Fruit fly (Drosophila melanogaster) whole organism, prepupa: Measurements from ENCODE around the gene CG31792.
A peak's percentile ranks its signal among the peaks of the same experiment; 100 is the strongest.

Experiments used
- Blimp-1 ChIP-seq: fragments of 200-800 bp; sonication (Bioruptor generic); optimal IDR thresholded peaks from 3 replicates; lab custom pipeline; 2017; ENCODE audit warnings: missing biosample characterization, missing genetic modification characterization, mild to moderate bottlenecking, moderate library complexity, missing genetic modification reagents
- CG11294 ChIP-seq: fragments of 200-800 bp; sonication (Bioruptor generic); IDR thresholded peaks from 2 replicates; pipeline ENCODE4 v1.3.6; 2022; ENCODE audit warnings: missing biosample characterization, missing genetic modification characterization
- CG11762 ChIP-seq: fragments of 200-800 bp; sonication (Bioruptor generic); optimal IDR thresholded peaks from 3 replicates; lab custom pipeline; 2016; ENCODE audit warnings: missing biosample characterization, missing genetic modification characterization; ENCODE audit not compliant: insufficient read depth
- CG11902 ChIP-seq: fragments of 200-800 bp; sonication (Bioruptor generic); optimal IDR thresholded peaks from 3 replicates; lab custom pipeline; 2016; ENCODE audit warnings: missing biosample characterization, missing genetic modification characterization
- CG15336 ChIP-seq: fragments of 200-800 bp; sonication (Bioruptor generic); IDR thresholded peaks from 2 replicates; pipeline ENCODE4 v1.3.6; 2022; ENCODE audit warnings: missing biosample characterization, missing genetic modification characterization
- CG16779 ChIP-seq: fragments of 200-800 bp; sonication (Bioruptor generic); optimal IDR thresholded peaks from 3 replicates; lab custom pipeline; 2017; ENCODE audit warnings: missing biosample characterization, mild to moderate bottlenecking, missing genetic modification characterization
- CG31627 ChIP-seq: fragments of 200-800 bp; sonication (Bioruptor generic); optimal IDR thresholded peaks from 3 replicates; lab custom pipeline; 2016; ENCODE audit warnings: missing biosample characterization, missing genetic modification characterization
- CG32006 ChIP-seq: fragments of 200-800 bp; sonication (Bioruptor generic); optimal IDR thresholded peaks from 3 replicates; lab custom pipeline; 2017; ENCODE audit warnings: missing biosample characterization, mild to moderate bottlenecking, missing genetic modification characterization
- CG34406 ChIP-seq: fragments of 200-800 bp; sonication (Bioruptor generic); optimal IDR thresholded peaks from 3 replicates; lab custom pipeline; 2016; ENCODE audit warnings: missing biosample characterization, missing genetic modification characterization
- CG3919 ChIP-seq: fragments of 200-800 bp; sonication (Bioruptor generic); optimal IDR thresholded peaks from 3 replicates; lab custom pipeline; 2016; ENCODE audit warnings: missing biosample characterization, missing genetic modification characterization
- CG4318 ChIP-seq: fragments of 200-800 bp; sonication (Bioruptor generic); optimal IDR thresholded peaks from 3 replicates; lab custom pipeline; 2017; ENCODE audit warnings: missing biosample characterization, mild to moderate bottlenecking, missing genetic modification characterization
- CG6163 ChIP-seq: fragments of 200-800 bp; sonication (Bioruptor generic); IDR thresholded peaks from 3 replicates; pipeline ENCODE4 v1.3.6; 2022; ENCODE audit warnings: missing biosample characterization, missing genetic modification characterization
- CG6276 ChIP-seq: fragments of 200-800 bp; sonication (Bioruptor generic); optimal IDR thresholded peaks from 2 replicates; lab custom pipeline; 2017; ENCODE audit warnings: missing biosample characterization, mild to moderate bottlenecking, missing genetic modification characterization
- CG6792 ChIP-seq: fragments of 200-800 bp; sonication (Bioruptor generic); optimal IDR thresholded peaks from 3 replicates; lab custom pipeline; 2016; ENCODE audit warnings: missing biosample characterization, missing genetic modification characterization
- CG6808 ChIP-seq: fragments of 200-800 bp; sonication (Bioruptor generic); optimal IDR thresholded peaks from 3 replicates; lab custom pipeline; 2017; ENCODE audit warnings: missing biosample characterization, missing genetic modification characterization, mild to moderate bottlenecking, moderate library complexity, missing genetic modification reagents
- CG6854 ChIP-seq: fragments of 200-800 bp; sonication (Bioruptor generic); optimal IDR thresholded peaks from 2 replicates; lab custom pipeline; 2017; ENCODE audit warnings: missing biosample characterization, mild to moderate bottlenecking, missing genetic modification characterization
- CG7368 ChIP-seq: fragments of 200-800 bp; sonication (Bioruptor generic); optimal IDR thresholded peaks from 3 replicates; lab custom pipeline; 2016; ENCODE audit warnings: missing biosample characterization, missing genetic modification characterization
- CG8632 ChIP-seq: fragments of 200-800 bp; sonication (Bioruptor generic); optimal IDR thresholded peaks from 3 replicates; lab custom pipeline; 2016; ENCODE audit warnings: missing biosample characterization, missing genetic modification characterization
- Eip75B ChIP-seq: fragments of 200-800 bp; sonication (Bioruptor generic); optimal IDR thresholded peaks from 3 replicates; lab custom pipeline; 2016; ENCODE audit warnings: missing biosample characterization, missing genetic modification characterization
- Eip78C ChIP-seq: fragments of 200-800 bp; sonication (Bioruptor generic); peaks from one replicate; lab custom pipeline; 2016; ENCODE audit warnings: missing biosample characterization, missing genetic modification characterization
- Ets21C ChIP-seq: fragments of 200-800 bp; sonication (Bioruptor generic); optimal IDR thresholded peaks from 3 replicates; lab custom pipeline; 2016; ENCODE audit warnings: missing biosample characterization, missing genetic modification characterization
- Ets96B ChIP-seq: fragments of 200-800 bp; optimal IDR thresholded peaks from 2 replicates; lab custom pipeline; 2019; ENCODE audit warnings: missing biosample characterization, mild to moderate bottlenecking, missing genetic modification characterization, moderate library complexity
- Hr38 ChIP-seq: sonication (Bioruptor generic); optimal IDR thresholded peaks from 2 replicates; lab custom pipeline; 2016; ENCODE audit warnings: missing biosample characterization, missing genetic modification characterization
- Hr39 ChIP-seq: fragments of 200-800 bp; sonication (Bioruptor generic); optimal IDR thresholded peaks from 2 replicates; lab custom pipeline; 2016; ENCODE audit warnings: missing biosample characterization, missing genetic modification characterization
- Lpt ChIP-seq: fragments of 200-800 bp; sonication (Bioruptor generic); optimal IDR thresholded peaks from 3 replicates; lab custom pipeline; 2016; ENCODE audit warnings: missing biosample characterization, missing genetic modification characterization
- OdsH ChIP-seq: fragments of 200-800 bp; sonication (Bioruptor generic); optimal IDR thresholded peaks from 3 replicates; lab custom pipeline; 2016; ENCODE audit warnings: missing biosample characterization, missing genetic modification characterization
- Smox ChIP-seq: fragments of 200-800 bp; sonication (Bioruptor generic); optimal IDR thresholded peaks from 3 replicates; lab custom pipeline; 2016; ENCODE audit warnings: missing biosample characterization, missing genetic modification characterization
- Sox102F ChIP-seq: fragments of 200-800 bp; sonication (Bioruptor generic); optimal IDR thresholded peaks from 2 replicates; lab custom pipeline; 2016; ENCODE audit warnings: missing biosample characterization, mild to moderate bottlenecking, missing genetic modification characterization
- Sox14 ChIP-seq: fragments of 200-800 bp; sonication (Bioruptor generic); optimal IDR thresholded peaks from 3 replicates; lab custom pipeline; 2016; ENCODE audit warnings: missing biosample characterization, missing genetic modification characterization
- achi ChIP-seq: fragments of 200-800 bp; sonication (Bioruptor generic); optimal IDR thresholded peaks from 3 replicates; lab custom pipeline; 2016; ENCODE audit warnings: missing biosample characterization, missing genetic modification characterization
- acj6 ChIP-seq: fragments of 200-800 bp; sonication (Bioruptor generic); optimal IDR thresholded peaks from 3 replicates; lab custom pipeline; 2016; ENCODE audit warnings: missing biosample characterization, missing genetic modification characterization
- cyc ChIP-seq: fragments of 200-800 bp; sonication (Bioruptor generic); optimal IDR thresholded peaks from 3 replicates; lab custom pipeline; 2016; ENCODE audit warnings: missing biosample characterization, missing genetic modification characterization
- dac ChIP-seq: fragments of 200-800 bp; sonication (Bioruptor generic); optimal IDR thresholded peaks from 2 replicates; lab custom pipeline; 2017; ENCODE audit warnings: missing biosample characterization, mild to moderate bottlenecking, missing genetic modification characterization
- dsx ChIP-seq: fragments of 200-800 bp; optimal IDR thresholded peaks from 3 replicates; lab custom pipeline; 2019; ENCODE audit warnings: missing biosample characterization, mild to moderate bottlenecking, missing genetic modification characterization, moderate library complexity; ENCODE audit not compliant: poor library complexity, severe bottlenecking
- fkh ChIP-seq: fragments of 200-800 bp; sonication (Bioruptor generic); optimal IDR thresholded peaks from 3 replicates; lab custom pipeline; 2017; ENCODE audit warnings: missing biosample characterization, mild to moderate bottlenecking, missing genetic modification characterization, moderate library complexity
- net ChIP-seq: fragments of 200-800 bp; sonication (Bioruptor generic); optimal IDR thresholded peaks from 3 replicates; lab custom pipeline; 2016; ENCODE audit warnings: missing biosample characterization, missing genetic modification characterization
- pdm3 ChIP-seq: fragments of 200-800 bp; sonication (Bioruptor generic); optimal IDR thresholded peaks from 3 replicates; lab custom pipeline; 2016; ENCODE audit warnings: missing biosample characterization, missing genetic modification characterization
- salr ChIP-seq, 2 experiments: fragments of 200-800 bp; sonication (Bioruptor generic); optimal IDR thresholded peaks; 3 replicates each; lab custom pipeline; 2016 to 2018; ENCODE audit warnings: missing biosample characterization in 2 of 2, missing genetic modification characterization in 2 of 2, mild to moderate bottlenecking in 1 of 2
- ss ChIP-seq, 2 experiments: fragments of 200-800 bp; sonication (Bioruptor generic); optimal IDR thresholded peaks; 2 replicates in 1 of 2; 3 replicates in 1 of 2; lab custom pipeline; 2017 to 2018; ENCODE audit warnings: mild to moderate bottlenecking in 2 of 2, missing biosample characterization in 2 of 2, missing genetic modification characterization in 2 of 2, moderate library complexity in 1 of 2
- topi ChIP-seq: fragments of 200-800 bp; sonication (Bioruptor generic); optimal IDR thresholded peaks from 3 replicates; lab custom pipeline; 2016; ENCODE audit warnings: missing biosample characterization, missing genetic modification characterization
- vri ChIP-seq: fragments of 200-800 bp; sonication (Bioruptor generic); optimal IDR thresholded peaks from 3 replicates; lab custom pipeline; 2016; ENCODE audit warnings: missing biosample characterization, mild to moderate bottlenecking, missing genetic modification characterization

Gene CG31792

dm6 chr2L:19009130-19009529 is 11.9 kb downstream of the CG31792 start, which contains the start of gene RpL30 (continued):
- TF ChIP-seq vri = peak; percentile 83
- TF ChIP-seq CG16779 (tag; lab: Kevin White, UChicago) = peak; percentile 85
- peak; percentile 70 for TF ChIP-seq CG31627 (GFP tag; lab: Kevin White, UChicago)
- peak; percentile 70 for TF ChIP-seq pdm3 (GFP tag; lab: Kevin White, UChicago)
- peak in 1 of 2 experiments; percentile 84 for TF ChIP-seq salr (GFP tag; optimal IDR thresholded peaks at IDR 0.05; lab: Kevin White, UChicago)
- TF ChIP-seq CG6854 (GFP tag; lab: Kevin White, UChicago) = peak; percentile 98
- peak; percentile 96 for TF ChIP-seq CG6808
- TF ChIP-seq CG7368 (GFP tag; lab: Kevin White, UChicago) = peak; percentile 69
- TF ChIP-seq CG15336 (GFP tag; lab: Robert Waterston, UW) = peak; percentile 70
- TF ChIP-seq Blimp-1 (GFP tag; lab: Kevin White, UChicago) = peak; percentile 54
- peak; percentile 31 for TF ChIP-seq Ets21C
- TF ChIP-seq Sox102F (GFP tag; lab: Kevin White, UChicago) = peak; percentile 86
- peak; percentile 62 for TF ChIP-seq OdsH
- TF ChIP-seq Sox14 (GFP tag; lab: Kevin White, UChicago) = peak; percentile 81
- peak; percentile 52 for TF ChIP-seq CG11762 (GFP tag; lab: Kevin White, UChicago)
- peak; percentile 79 for TF ChIP-seq fkh (GFP tag; lab: Kevin White, UChicago)
- no peak for TF ChIP-seq CG4318
- peak; percentile 91 for TF ChIP-seq CG6163 (GFP tag; lab: Robert Waterston, UW)
- peak; percentile 65 for TF ChIP-seq Hr39 (GFP tag; lab: Kevin White, UChicago)
- TF ChIP-seq Smox = peak; percentile 62
- peak; percentile 48 for TF ChIP-seq acj6 (GFP tag; lab: Kevin White, UChicago)
- TF ChIP-seq achi (GFP tag; lab: Kevin White, UChicago) = peak; percentile 80
- peak; percentile 39 for TF ChIP-seq CG6276 (GFP tag; lab: Kevin White, UChicago)

dm6 chr2L:19010037-19010436 is 12.8 kb downstream of the CG31792 start:
- no peak for TF ChIP-seq CG6792 (GFP tag; lab: Kevin White, UChicago)
- TF ChIP-seq CG34406 (GFP tag; lab: Kevin White, UChicago) = no peak
- TF ChIP-seq CG3919 (GFP tag; lab: Kevin White, UChicago) = no peak
- TF ChIP-seq CG11762 (GFP tag; lab: Kevin White, UChicago) = no peak
- TF ChIP-seq acj6 (GFP tag; lab: Kevin White, UChicago) = no peak
- no peak for TF ChIP-seq CG11902 (GFP tag; lab: Kevin White, UChicago)
- no peak for TF ChIP-seq net (GFP tag; lab: Kevin White, UChicago)
- no peak for TF ChIP-seq CG32006 (GFP tag; lab: Kevin White, UChicago)
- TF ChIP-seq CG6276 (GFP tag; lab: Kevin White, UChicago) = no peak
- no peak for TF ChIP-seq dac (GFP tag; lab: Kevin White, UChicago)

DNA sequence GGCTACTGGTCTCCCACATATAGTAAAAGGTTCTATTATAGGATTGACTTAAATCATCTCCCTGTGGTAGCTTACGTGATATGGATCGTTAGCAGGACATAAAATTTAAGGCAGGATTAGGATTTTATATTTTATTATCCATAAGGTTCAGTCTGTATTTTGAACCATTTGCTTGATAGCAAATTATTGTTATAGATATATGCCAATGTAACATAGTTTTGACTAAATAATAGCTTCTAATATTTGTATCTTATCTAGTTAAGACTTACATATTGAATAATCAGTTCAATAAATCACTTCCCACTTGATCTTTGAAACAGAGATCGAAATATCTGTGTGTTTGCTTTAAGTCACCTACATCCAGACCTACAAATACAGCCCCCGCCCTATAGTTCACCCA is 13.3 kb downstream of the CG31792 start, which contains the start of gene robl37BC:
TSS of gene robl37BC (plus strand) at position 301 of the 400 bp plus-strand sequence.
- TF ChIP-seq topi (no peak), CG6854 (GFP tag; lab: Kevin White, UChicago) (no peak), cyc (no peak), Ets96B (tag; lab: Kevin White, UChicago) (no peak), CG32006 (GFP tag; lab: Kevin White, UChicago) (no peak), Lpt (GFP tag; lab: Kevin White, UChicago) (no peak), dsx (GFP tag; lab: Kevin White, UChicago) (no peak), CG15336 (GFP tag; lab: Robert Waterston, UW) (no peak), CG3919 (GFP tag; lab: Kevin White, UChicago) (no peak), dac (GFP tag; lab: Kevin White, UChicago) (no peak), CG11294 (GFP tag; lab: Robert Waterston, UW) (no peak), Hr38 (GFP tag; lab: Kevin White, UChicago) (no peak), ss (GFP tag; optimal IDR thresholded peaks at IDR 0.05; lab: Kevin White, UChicago) (no peak), Eip78C (GFP tag; lab: Kevin White, UChicago) (no peak), CG8632 (GFP tag; lab: Kevin White, UChicago) (no peak), Eip75B (GFP tag; lab: Kevin White, UChicago) (no peak)
